Fruit fly (Drosophila melanogaster): Measurements from ENCODE around the gene djl.

DNA sequence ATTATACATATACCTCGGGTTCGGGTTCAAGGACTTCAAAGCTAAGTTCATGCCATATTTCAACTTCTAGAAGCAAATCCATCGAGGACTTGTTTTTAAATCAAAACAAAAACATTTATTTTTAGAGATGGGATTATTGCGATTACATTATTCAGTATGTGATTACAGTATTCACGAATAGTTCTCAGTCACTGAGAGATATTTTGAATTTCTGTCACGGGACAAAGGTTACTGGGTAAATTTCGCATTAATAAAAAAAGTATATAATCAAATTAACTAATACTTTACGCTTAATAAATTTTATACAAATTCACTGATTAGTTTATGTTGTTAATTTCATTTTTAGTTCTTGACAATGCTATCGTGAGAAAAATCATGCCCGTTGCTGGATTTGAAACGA lies 33.0 kb downstream of the djl start:
- TF ChIP-seq CG11762 (GFP tag; optimal IDR thresholded peaks at IDR 0.05; ENCODE audit: insufficient read depth): no peak
- peak; percentile 45 for TF ChIP-seq esn (GFP tag; optimal IDR thresholded peaks at IDR 0.05)
- no peak for TF ChIP-seq CG6808 (GFP tag; optimal IDR thresholded peaks at IDR 0.05)
- TF ChIP-seq svp (GFP tag): no peak
- TF ChIP-seq Ets21C (GFP tag; optimal IDR thresholded peaks at IDR 0.05): no peak
- TF ChIP-seq fkh (GFP tag; optimal IDR thresholded peaks at IDR 0.05): no peak
- no peak for TF ChIP-seq CG8119 (GFP tag; IDR thresholded peaks at IDR 0.05)
- TF ChIP-seq ss (GFP tag; optimal IDR thresholded peaks at IDR 0.05): peak in 1 of 2 experiments; percentile 39
- TF ChIP-seq Sox102F (GFP tag; optimal IDR thresholded peaks at IDR 0.05): no peak
